Worm (Caenorhabditis elegans): ENCODE results near the gene cal-4.

cal-4 gene

DNA sequence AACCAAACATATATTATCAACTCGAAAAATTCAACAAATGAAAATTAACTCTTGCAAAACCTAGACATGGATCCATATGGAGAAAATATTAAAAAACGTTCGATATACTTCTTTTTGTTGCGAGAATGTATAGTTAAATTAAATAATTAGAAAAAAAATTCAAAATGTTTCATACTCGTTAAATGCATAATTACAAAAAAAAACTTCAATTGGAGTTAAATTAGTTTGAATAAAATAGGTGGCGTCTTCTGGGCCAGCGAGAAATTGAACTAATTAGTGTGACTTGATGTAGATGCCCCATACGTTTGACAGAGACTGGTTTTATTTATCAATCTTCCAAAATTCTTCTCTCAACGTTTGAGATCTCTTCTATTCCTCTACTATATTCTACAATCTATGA, 57.2 kb downstream of the cal-4 start, which contains the start of gene lgc-43:
TSS of gene lgc-43 (plus strand) at position 301 of the 400 bp plus-strand sequence.
- TF ChIP-seq nhr-76 (tag; optimal IDR thresholded peaks at IDR 0.05) = peak; percentile 67
- TF ChIP-seq mdl-1 (tag; optimal IDR thresholded peaks at IDR 0.05) = no peak

Measured in whole organism, L3 larva.